Fruit fly (Drosophila melanogaster) whole organism, prepupa: ENCODE results near the gene Lamtor1.

Experiments
- CG11762 ChIP-seq: fragments of 200-800 bp; sonication (Bioruptor generic); optimal IDR thresholded peaks from 3 replicates; lab custom pipeline; 2016; ENCODE audit warnings: missing biosample characterization, missing genetic modification characterization; ENCODE audit not compliant: insufficient read depth
- CG34406 ChIP-seq: fragments of 200-800 bp; sonication (Bioruptor generic); optimal IDR thresholded peaks from 3 replicates; lab custom pipeline; 2016; ENCODE audit warnings: missing biosample characterization, missing genetic modification characterization
- CG6163 ChIP-seq: fragments of 200-800 bp; sonication (Bioruptor generic); IDR thresholded peaks from 3 replicates; pipeline ENCODE4 v1.3.6; 2022; ENCODE audit warnings: missing biosample characterization, missing genetic modification characterization
- CG6854 ChIP-seq: fragments of 200-800 bp; sonication (Bioruptor generic); optimal IDR thresholded peaks from 2 replicates; lab custom pipeline; 2017; ENCODE audit warnings: missing biosample characterization, mild to moderate bottlenecking, missing genetic modification characterization
- CG7368 ChIP-seq: fragments of 200-800 bp; sonication (Bioruptor generic); optimal IDR thresholded peaks from 3 replicates; lab custom pipeline; 2016; ENCODE audit warnings: missing biosample characterization, missing genetic modification characterization
- Hr39 ChIP-seq: fragments of 200-800 bp; sonication (Bioruptor generic); optimal IDR thresholded peaks from 2 replicates; lab custom pipeline; 2016; ENCODE audit warnings: missing biosample characterization, missing genetic modification characterization
- Lpt ChIP-seq: fragments of 200-800 bp; sonication (Bioruptor generic); optimal IDR thresholded peaks from 3 replicates; lab custom pipeline; 2016; ENCODE audit warnings: missing biosample characterization, missing genetic modification characterization
- Sox102F ChIP-seq: fragments of 200-800 bp; sonication (Bioruptor generic); optimal IDR thresholded peaks from 2 replicates; lab custom pipeline; 2016; ENCODE audit warnings: missing biosample characterization, mild to moderate bottlenecking, missing genetic modification characterization
- Sox14 ChIP-seq: fragments of 200-800 bp; sonication (Bioruptor generic); optimal IDR thresholded peaks from 3 replicates; lab custom pipeline; 2016; ENCODE audit warnings: missing biosample characterization, missing genetic modification characterization
- cyc ChIP-seq: fragments of 200-800 bp; sonication (Bioruptor generic); optimal IDR thresholded peaks from 3 replicates; lab custom pipeline; 2016; ENCODE audit warnings: missing biosample characterization, missing genetic modification characterization
- esn ChIP-seq: fragments of 200-800 bp; sonication (Bioruptor generic); optimal IDR thresholded peaks from 2 replicates; lab custom pipeline; 2016; ENCODE audit warnings: missing biosample characterization, mild to moderate bottlenecking, missing genetic modification characterization, moderate library complexity
- salr ChIP-seq, 2 experiments: fragments of 200-800 bp; sonication (Bioruptor generic); optimal IDR thresholded peaks; 3 replicates each; lab custom pipeline; 2016 to 2018; ENCODE audit warnings: missing biosample characterization in 2 of 2, missing genetic modification characterization in 2 of 2, mild to moderate bottlenecking in 1 of 2
- spab ChIP-seq: fragments of 200-800 bp; sonication (Bioruptor generic); optimal IDR thresholded peaks from 2 replicates; lab custom pipeline; 2017; ENCODE audit warnings: missing biosample characterization, mild to moderate bottlenecking, missing genetic modification characterization, missing genetic modification reagents
- ss ChIP-seq, 2 experiments: fragments of 200-800 bp; sonication (Bioruptor generic); optimal IDR thresholded peaks; 2 replicates in 1 of 2; 3 replicates in 1 of 2; lab custom pipeline; 2017 to 2018; ENCODE audit warnings: mild to moderate bottlenecking in 2 of 2, missing biosample characterization in 2 of 2, missing genetic modification characterization in 2 of 2, moderate library complexity in 1 of 2

DNA sequence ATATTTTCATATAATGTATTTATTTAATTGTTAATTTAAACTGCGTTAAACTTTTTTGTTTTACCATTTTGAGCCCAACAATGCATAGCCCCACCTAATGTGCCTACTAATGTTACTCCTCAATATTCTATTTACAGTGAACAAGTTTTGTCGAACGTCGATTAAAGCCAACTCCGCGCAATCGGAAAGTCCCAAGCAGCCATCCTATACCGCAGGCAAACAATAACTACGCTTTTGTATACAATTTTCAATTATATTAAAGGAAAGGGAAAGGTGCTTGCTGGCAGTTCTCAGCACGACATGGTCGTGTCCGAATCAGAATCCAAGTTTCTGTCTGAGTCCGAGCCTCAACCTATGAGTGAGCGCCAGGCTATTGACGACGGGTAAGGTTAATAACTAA lies 47.4 kb downstream of the Lamtor1 start, which contains the start of gene CG17732:
- TF ChIP-seq ss (GFP tag; optimal IDR thresholded peaks at IDR 0.05; lab: Kevin White, UChicago) (no peak), CG11762 (GFP tag; lab: Kevin White, UChicago) (no peak), esn (GFP tag; lab: Kevin White, UChicago) (no peak), CG6163 (no peak), CG6854 (no peak), spab (no peak), Lpt (GFP tag; lab: Kevin White, UChicago) (no peak), cyc (GFP tag; lab: Kevin White, UChicago) (no peak), Hr39 (GFP tag; lab: Kevin White, UChicago) (no peak), salr (GFP tag; optimal IDR thresholded peaks at IDR 0.05; lab: Kevin White, UChicago) (no peak), CG7368 (no peak), CG34406 (GFP tag; lab: Kevin White, UChicago) (no peak), Sox102F (GFP tag; lab: Kevin White, UChicago) (no peak), Sox14 (GFP tag; lab: Kevin White, UChicago) (no peak)
